Worm (Caenorhabditis elegans) whole organism, young adult: ENCODE measurements around the gene F42F12.11.

Experiments
- C06A6.2 ChIP-seq: fragments of 200-800 bp; sonication (Bioruptor generic); conservative IDR thresholded peaks from 2 replicates; pipeline ENCODE4 v1.3.6; 2022; ENCODE audit warnings: missing genetic modification characterization, missing compliant biosample characterization
- F52B5.7 ChIP-seq: sonication (generic microtip); optimal IDR thresholded peaks from 2 replicates; lab custom pipeline; 2016; ENCODE audit warnings: mild to moderate bottlenecking, missing genetic modification characterization, missing compliant biosample characterization
- ama-1 ChIP-seq, 3 experiments: fragments of 150-350 bp in 1 of 3; sonication (generic microtip) in 2 of 3; optimal IDR thresholded peaks; 2 replicates each; lab custom pipeline; 2014 to 2018; ENCODE audit warnings: missing biosample characterization in 2 of 3, missing genetic modification characterization in 2 of 3, missing genetic modification reagents in 2 of 3
- bed-1 ChIP-seq: fragments of 200-800 bp; sonication (Bioruptor generic); IDR thresholded peaks from 2 replicates; pipeline ENCODE4 v1.3.6; 2022; ENCODE audit warnings: missing genetic modification reagents, missing genetic modification characterization, missing compliant biosample characterization
- ceh-100 ChIP-seq: fragments of 200-800 bp; sonication (Bioruptor generic); IDR thresholded peaks from 2 replicates; pipeline ENCODE4 v1.3.6; 2022; ENCODE audit warnings: missing genetic modification reagents, missing genetic modification characterization, missing compliant biosample characterization
- ceh-27 ChIP-seq: fragments of 200-800 bp; sonication (Bioruptor generic); optimal IDR thresholded peaks from 2 replicates; lab custom pipeline; 2018; ENCODE audit warnings: mild to moderate bottlenecking, missing genetic modification characterization, moderate library complexity, missing compliant biosample characterization
- hmg-20 ChIP-seq: fragments of 200-800 bp; sonication (Bioruptor generic); IDR thresholded peaks from 2 replicates; pipeline ENCODE4 v1.3.6; 2022; ENCODE audit warnings: missing genetic modification reagents, missing genetic modification characterization, missing compliant biosample characterization
- lag-1 ChIP-seq: fragments of 200-800 bp; sonication (Bioruptor generic); IDR thresholded peaks from 2 replicates; pipeline ENCODE4 v1.3.6; 2022; ENCODE audit warnings: missing genetic modification reagents, missing genetic modification characterization, missing compliant biosample characterization
- let-526 ChIP-seq: fragments of 200-800 bp; sonication (Bioruptor generic); IDR thresholded peaks from 2 replicates; pipeline ENCODE4 v1.3.6; 2022; ENCODE audit warnings: missing genetic modification reagents, missing genetic modification characterization, missing compliant biosample characterization
- unc-62 ChIP-seq: fragments of 150-350 bp; optimal IDR thresholded peaks from 2 replicates; lab custom pipeline; 2014; ENCODE audit warnings: missing biosample characterization, missing genetic modification reagents, missing genetic modification characterization

- TF ChIP-seq C06A6.2 (GFP tag; lab: Robert Waterston, UW) (no peak), bed-1 (GFP tag; lab: Robert Waterston, UW) (no peak), ceh-27 (GFP tag; lab: Kevin White, UChicago) (no peak), unc-62 (GFP tag; lab: Kevin White, UChicago) (no peak), F52B5.7 (tag; lab: Kevin White, UChicago) (no peak), hmg-20 (GFP tag; lab: Robert Waterston, UW) (peak; percentile 60; the same call in 1 of the 2 replicates), ceh-100 (no peak), ama-1 (optimal IDR thresholded peaks at IDR 0.05; lab: Kevin White, UChicago) (no peak), ama-1 (GFP tag; optimal IDR thresholded peaks at IDR 0.05; lab: Kevin White, UChicago) (no peak), let-526 (GFP tag; lab: Robert Waterston, UW) (no peak), lag-1 (no peak)
Observed at ce11 chrX:12337846-12338490, 8.9 kb upstream of the F42F12.11 start, which contains the start of gene srd-44.
